Fruit fly (Drosophila melanogaster): ENCODE results near the gene CG3386.
A peak's percentile ranks its signal among the peaks of the same experiment; 100 is the strongest.

CG3386 gene

dm6 chr3L:633272-634254 is 48.7 kb downstream of the CG3386 start:
- TF ChIP-seq BtbVII (GFP tag; optimal IDR thresholded peaks at IDR 0.05), result peak; percentile 57
- peak; percentile 92 for TF ChIP-seq zf30C (GFP tag; optimal IDR thresholded peaks at IDR 0.05)
- TF ChIP-seq Mad (GFP tag; optimal IDR thresholded peaks at IDR 0.05), result peak; percentile 78
- no peak for TF ChIP-seq CG11085 (GFP tag; IDR thresholded peaks at IDR 0.05)
- TF ChIP-seq CG2889 (GFP tag; IDR thresholded peaks at IDR 0.05), result no peak; the same call in 2 of the 3 replicates
- TF ChIP-seq CG2199 (GFP tag; IDR thresholded peaks at IDR 0.05), result peak; percentile 92; the same call in 1 of the 3 replicates
- peak; percentile 76 for TF ChIP-seq maf-S (GFP tag; optimal IDR thresholded peaks at IDR 0.05)
- TF ChIP-seq Hand (GFP tag; optimal IDR thresholded peaks at IDR 0.05), result no peak
- peak; percentile 84 for TF ChIP-seq dmrt99B (tag; optimal IDR thresholded peaks at IDR 0.05)
- peak; percentile 86 for TF ChIP-seq CG16863 (GFP tag; optimal IDR thresholded peaks at IDR 0.05)
- peak; percentile 26 for TF ChIP-seq da (GFP tag; optimal IDR thresholded peaks at IDR 0.05)
- peak; percentile 77 for TF ChIP-seq CG11723 (GFP tag; optimal IDR thresholded peaks at IDR 0.05)
- peak; percentile 78 for TF ChIP-seq CG5953 (GFP tag; IDR thresholded peaks at IDR 0.05)
- peak; percentile 82 for TF ChIP-seq ase (GFP tag; IDR thresholded peaks at IDR 0.05)
- peak; percentile 92 for TF ChIP-seq CG32772 (GFP tag; IDR thresholded peaks at IDR 0.05)
- TF ChIP-seq dan (GFP tag; IDR thresholded peaks at IDR 0.05), result peak; percentile 58; the same call in 1 of the 2 replicates
- TF ChIP-seq CG14441 (GFP tag; IDR thresholded peaks at IDR 0.05), result peak; percentile 73
- peak; percentile 86 for TF ChIP-seq stc (GFP tag; IDR thresholded peaks at IDR 0.05)
- no peak for TF ChIP-seq CG31224 (GFP tag; IDR thresholded peaks at IDR 0.05)
- peak; percentile 88 for TF ChIP-seq Six4 (GFP tag; optimal IDR thresholded peaks at IDR 0.05)
- TF ChIP-seq ham (GFP tag; IDR thresholded peaks at IDR 0.05), result no peak
- TF ChIP-seq CG2120 (GFP tag; optimal IDR thresholded peaks at IDR 0.05), result no peak
- TF ChIP-seq CG17359 (tag; optimal IDR thresholded peaks at IDR 0.05), result peak; percentile 89
- TF ChIP-seq CG7372 (GFP tag; IDR thresholded peaks at IDR 0.05), result peak; percentile 64
- no peak for TF ChIP-seq HLH4C (GFP tag; IDR thresholded peaks at IDR 0.05; ENCODE audit: partially characterized antibody)
- no peak for TF ChIP-seq vnd (GFP tag; IDR thresholded peaks at IDR 0.05; ENCODE audit: partially characterized antibody)
- peak; percentile 85 for TF ChIP-seq exex (tag; optimal IDR thresholded peaks at IDR 0.05)
- TF ChIP-seq danr (GFP tag; IDR thresholded peaks at IDR 0.05), result peak; percentile 54; the same call in 1 of the 2 replicates
- TF ChIP-seq CG3163 (GFP tag; optimal IDR thresholded peaks at IDR 0.05), result peak; percentile 56
- TF ChIP-seq Hr78 (GFP tag; optimal IDR thresholded peaks at IDR 0.05), result peak in 1 of 2 experiments; percentile 78
- 0 out of 2 replicates have a peak, but pooled peaks have one; percentile 30 for TF ChIP-seq klu (GFP tag; IDR thresholded peaks at IDR 0.05)
- peak; percentile 28 for TF ChIP-seq ab (GFP tag; optimal IDR thresholded peaks at IDR 0.05)
- 0 out of 2 replicates have a peak, but pooled peaks have one; percentile 24 for TF ChIP-seq Taf1 (GFP tag; IDR thresholded peaks at IDR 0.05)
- peak; percentile 24 for TF ChIP-seq HmgZ (tag; optimal IDR thresholded peaks at IDR 0.05)
- TF ChIP-seq CG17186 (GFP tag; optimal IDR thresholded peaks at IDR 0.05), result peak; percentile 54
- no peak for TF ChIP-seq Neu2 (GFP tag; optimal IDR thresholded peaks at IDR 0.05; ENCODE audit: borderline replicate concordance)
- TF ChIP-seq vvl (GFP tag; IDR thresholded peaks at IDR 0.05), result peak; percentile 93
- peak; percentile 89 for TF ChIP-seq sisA (GFP tag; IDR thresholded peaks at IDR 0.05)
- TF ChIP-seq CG4730 (GFP tag; IDR thresholded peaks at IDR 0.05), result peak; percentile 65
- TF ChIP-seq yki (optimal IDR thresholded peaks at IDR 0.05), result no peak
- TF ChIP-seq CG12769 (tag; optimal IDR thresholded peaks at IDR 0.05), result peak; percentile 54
- TF ChIP-seq CG7928 (GFP tag; optimal IDR thresholded peaks at IDR 0.05), result no peak
- peak; percentile 87 for TF ChIP-seq Antp (GFP tag; optimal IDR thresholded peaks at IDR 0.05)
- TF ChIP-seq Mes4 (GFP tag; optimal IDR thresholded peaks at IDR 0.05), result peak; percentile 92
- TF ChIP-seq h (optimal IDR thresholded peaks at IDR 0.05), result no peak
- TF ChIP-seq HHEX (GFP tag; optimal IDR thresholded peaks at IDR 0.05), result peak; percentile 51
- 0 out of 2 replicates have a peak, but pooled peaks have one; percentile 17 for TF ChIP-seq toy (GFP tag; IDR thresholded peaks at IDR 0.05)
- TF ChIP-seq CG12104 (GFP tag; optimal IDR thresholded peaks at IDR 0.05), result peak; percentile 61
- TF ChIP-seq CG16779 (GFP tag; IDR thresholded peaks at IDR 0.05), result no peak
- peak; percentile 99 for TF ChIP-seq Ets65A (GFP tag)
